Worm (Caenorhabditis elegans): ENCODE data around the gene lpr-6.

lpr-6 gene

DNA sequence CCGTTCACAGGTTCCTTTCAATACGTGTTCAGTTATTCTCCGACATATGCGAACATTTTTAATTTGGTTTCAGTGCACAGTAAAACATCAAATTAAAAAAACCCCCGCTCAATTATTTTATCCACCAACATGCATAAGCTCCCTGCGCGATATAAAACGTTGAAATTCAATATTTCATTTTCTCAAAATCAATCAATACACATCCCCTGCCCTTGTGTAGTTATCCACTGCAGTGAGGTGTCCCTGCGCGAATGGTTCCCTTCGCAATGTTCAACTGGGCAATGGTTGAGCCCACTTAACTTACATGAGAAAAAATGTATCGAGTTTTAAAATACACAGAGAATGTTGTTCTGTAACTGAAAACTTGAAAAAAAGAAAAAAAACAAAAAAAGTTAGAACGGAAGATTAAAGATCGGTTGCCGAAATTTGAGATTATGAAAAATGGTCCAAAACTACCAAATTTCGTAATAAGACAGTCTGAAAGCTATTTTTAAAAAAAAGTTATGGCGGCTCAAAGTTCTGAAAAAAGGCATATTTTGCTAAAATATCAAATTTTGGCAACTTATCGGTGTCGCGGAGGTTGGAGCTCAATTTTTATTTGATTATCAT is 34.3 kb downstream of the lpr-6 start (continued):
- TF ChIP-seq ceh-9 (tag; optimal IDR thresholded peaks at IDR 0.05) (no peak), gmeb-2 (tag; optimal IDR thresholded peaks at IDR 0.05) (peak; percentile 48), dmd-4 (tag; optimal IDR thresholded peaks at IDR 0.05; ENCODE audit: borderline replicate concordance) (peak; percentile 88), pha-4 (tag; optimal IDR thresholded peaks at IDR 0.05) (peak; percentile 67), nhr-11 (tag; optimal IDR thresholded peaks at IDR 0.05) (peak; percentile 95), ceh-30 (tag; optimal IDR thresholded peaks at IDR 0.05) (peak; percentile 98), ceh-22 (tag; optimal IDR thresholded peaks at IDR 0.05) (peak; percentile 94), ref-2 (tag; optimal IDR thresholded peaks at IDR 0.05) (peak; percentile 98), ceh-34 (tag; optimal IDR thresholded peaks at IDR 0.05) (peak; percentile 99), rnt-1 (tag; optimal IDR thresholded peaks at IDR 0.05) (peak; percentile 99), pqm-1 (tag; optimal IDR thresholded peaks at IDR 0.05) (peak; percentile 97), hlh-13 (GFP tag; optimal IDR thresholded peaks at IDR 0.05) (peak; percentile 58), ceh-19 (GFP tag; optimal IDR thresholded peaks at IDR 0.05) (peak; percentile 82), pros-1 (tag; optimal IDR thresholded peaks at IDR 0.05) (peak; percentile 98), mec-3 (tag; optimal IDR thresholded peaks at IDR 0.05; ENCODE audit: borderline replicate concordance) (no peak), K02D7.2 (tag; optimal IDR thresholded peaks at IDR 0.05) (peak; percentile 63), K09A11.1 (tag; optimal IDR thresholded peaks at IDR 0.05; ENCODE audit: insufficient read depth) (peak; percentile 84)

DNA sequence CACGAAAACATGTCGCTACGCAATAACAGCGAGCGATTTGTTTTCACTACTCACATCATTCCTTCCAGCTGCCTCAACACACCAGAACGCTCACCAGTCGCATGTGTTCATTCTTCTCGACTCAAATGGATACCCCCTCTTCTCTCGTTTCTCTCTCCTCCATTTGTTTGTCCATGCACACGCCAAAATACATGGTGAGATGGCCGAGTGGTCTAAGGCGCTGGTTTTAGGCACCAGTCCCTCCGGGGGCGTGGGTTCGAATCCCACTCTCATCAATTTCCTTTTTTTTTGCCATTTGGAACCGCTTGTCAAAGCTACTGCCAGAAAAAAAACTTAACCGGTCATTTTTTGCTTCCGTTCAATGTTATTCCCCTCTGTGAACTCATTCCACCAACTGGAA is 35.7 kb downstream of the lpr-6 start:
- TF ChIP-seq ceh-18 (tag; optimal IDR thresholded peaks at IDR 0.05) (peak; percentile 76), tbx-2 (tag; optimal IDR thresholded peaks at IDR 0.05) (peak; percentile 80), lim-6 (tag; optimal IDR thresholded peaks at IDR 0.05) (peak; percentile 62), unc-42 (tag; optimal IDR thresholded peaks at IDR 0.05) (peak; percentile 68), pax-1 (tag; optimal IDR thresholded peaks at IDR 0.05) (no peak), ceh-14 (tag; optimal IDR thresholded peaks at IDR 0.05) (peak; percentile 37), hlh-8 (tag; optimal IDR thresholded peaks at IDR 0.05) (peak; percentile 62), unc-86 (tag; optimal IDR thresholded peaks at IDR 0.05) (peak; percentile 74), fax-1 (tag; optimal IDR thresholded peaks at IDR 0.05) (peak; percentile 56), elt-2 (tag; optimal IDR thresholded peaks at IDR 0.05) (peak; percentile 83), ceh-30 (tag; optimal IDR thresholded peaks at IDR 0.05) (no peak), nhr-232 (tag; optimal IDR thresholded peaks at IDR 0.05) (peak; percentile 71), madf-2 (tag; optimal IDR thresholded peaks at IDR 0.05) (peak; percentile 71), ref-2 (tag; optimal IDR thresholded peaks at IDR 0.05) (peak; percentile 84), lin-11 (tag; optimal IDR thresholded peaks at IDR 0.05) (peak; percentile 53), ceh-31 (tag; optimal IDR thresholded peaks at IDR 0.05) (peak; percentile 78), ceh-45 (GFP tag; IDR thresholded peaks at IDR 0.05) (peak; percentile 63; the same call in 1 of the 2 replicates), sox-4 (tag; optimal IDR thresholded peaks at IDR 0.05) (peak; percentile 40), eyg-1 (tag; optimal IDR thresholded peaks at IDR 0.05) (peak; percentile 66), ztf-16 (tag; optimal IDR thresholded peaks at IDR 0.05) (peak; percentile 66), sdc-2 (tag; optimal IDR thresholded peaks at IDR 0.05) (peak; percentile 97), pha-4 (tag; optimal IDR thresholded peaks at IDR 0.05) (no peak), ttx-3 (tag; optimal IDR thresholded peaks at IDR 0.05) (peak; percentile 73), hlh-13 (GFP tag; optimal IDR thresholded peaks at IDR 0.05) (peak; percentile 34), ahr-1 (tag; optimal IDR thresholded peaks at IDR 0.05) (peak; percentile 29), T23F11.4 (GFP tag; optimal IDR thresholded peaks at IDR 0.05) (peak; percentile 39), ceh-2 (tag; optimal IDR thresholded peaks at IDR 0.05) (peak; percentile 68), dmd-4 (tag; optimal IDR thresholded peaks at IDR 0.05; ENCODE audit: borderline replicate concordance) (peak; percentile 61), rnt-1 (tag; optimal IDR thresholded peaks at IDR 0.05) (peak; percentile 78), nhr-11 (tag; optimal IDR thresholded peaks at IDR 0.05) (no peak), dve-1 (tag; optimal IDR thresholded peaks at IDR 0.05) (peak; percentile 65), fkh-6 (tag; optimal IDR thresholded peaks at IDR 0.05) (peak; percentile 69), ceh-9 (tag; optimal IDR thresholded peaks at IDR 0.05) (no peak), mec-3 (tag; optimal IDR thresholded peaks at IDR 0.05; ENCODE audit: borderline replicate concordance) (peak; percentile 40), ceh-19 (GFP tag; optimal IDR thresholded peaks at IDR 0.05) (peak; percentile 41), zip-5 (tag; optimal IDR thresholded peaks at IDR 0.05) (no peak), pag-3 (tag; optimal IDR thresholded peaks at IDR 0.05; ENCODE audit: borderline replicate concordance) (no peak), C08G9.2 (tag; optimal IDR thresholded peaks at IDR 0.05) (peak; percentile 64), ets-4 (tag; optimal IDR thresholded peaks at IDR 0.05) (peak; percentile 22), ceh-34 (tag; optimal IDR thresholded peaks at IDR 0.05) (peak; percentile 75), pqm-1 (tag; optimal IDR thresholded peaks at IDR 0.05) (peak; percentile 47), che-1 (tag; optimal IDR thresholded peaks at IDR 0.05) (peak; percentile 78), C38D4.7 (GFP tag; optimal IDR thresholded peaks at IDR 0.05) (peak; percentile 66)
